Worm (Caenorhabditis elegans) whole organism, early embryonic: ENCODE data around the gene ZK328.6.

ENCODE experiments used
- B0310.2 ChIP-seq: sonication (generic microtip); optimal IDR thresholded peaks from 2 replicates; lab custom pipeline; 2016; ENCODE audit warnings: mild to moderate bottlenecking, missing genetic modification characterization, missing compliant biosample characterization
- F13C5.2 ChIP-seq: sonication (generic microtip); optimal IDR thresholded peaks from 2 replicates; lab custom pipeline; 2017; ENCODE audit warnings: mild to moderate bottlenecking, missing genetic modification characterization, inconsistent platforms, missing compliant biosample characterization
- ama-1 ChIP-seq: fragments of 150-350 bp; optimal IDR thresholded peaks from 2 replicates; lab custom pipeline; 2014
- ceh-13 ChIP-seq: fragments of 200-800 bp; sonication (Bioruptor generic); optimal IDR thresholded peaks from 2 replicates; lab custom pipeline; 2018; ENCODE audit warnings: mild to moderate bottlenecking, missing genetic modification characterization, missing compliant biosample characterization
- ceh-36 ChIP-seq: sonication (generic microtip); optimal IDR thresholded peaks from 2 replicates; lab custom pipeline; 2016; ENCODE audit warnings: missing genetic modification characterization, inconsistent platforms, missing compliant biosample characterization
- ets-7 ChIP-seq: sonication (generic microtip); optimal IDR thresholded peaks from 2 replicates; lab custom pipeline; 2016; ENCODE audit warnings: missing genotype, missing genetic modification characterization, missing compliant biosample characterization
- flt-1 ChIP-seq: fragments of 200-800 bp; sonication (Bioruptor generic); IDR thresholded peaks from 2 replicates; pipeline ENCODE4 v1.3.6; 2022; ENCODE audit warnings: missing genetic modification characterization, missing compliant biosample characterization
- hmbx-1 ChIP-seq: sonication (generic microtip); optimal IDR thresholded peaks from 2 replicates; lab custom pipeline; 2016; ENCODE audit warnings: mild to moderate bottlenecking, missing genetic modification characterization, missing compliant biosample characterization
- hmg-4 ChIP-seq: fragments of 200-800 bp; sonication (Bioruptor generic); optimal IDR thresholded peaks from 2 replicates; lab custom pipeline; 2018; ENCODE audit warnings: mild to moderate bottlenecking, missing genetic modification characterization, missing compliant biosample characterization
- hnd-1 ChIP-seq: sonication (generic microtip); optimal IDR thresholded peaks from 2 replicates; lab custom pipeline; 2016; ENCODE audit warnings: missing genetic modification characterization, missing compliant biosample characterization
- pes-1 ChIP-seq: fragments of 200-800 bp; sonication (Bioruptor generic); IDR thresholded peaks from 2 replicates; pipeline ENCODE4 v1.3.6; 2022; ENCODE audit warnings: missing genetic modification reagents, missing genetic modification characterization, missing compliant biosample characterization
- scrt-1 ChIP-seq: fragments of 200-800 bp; sonication (Bioruptor generic); IDR thresholded peaks from 2 replicates; pipeline ENCODE4 v1.3.6; 2022; ENCODE audit warnings: missing genetic modification characterization, missing compliant biosample characterization
- tbx-11 ChIP-seq: fragments of 200-800 bp; sonication (Bioruptor generic); IDR thresholded peaks from 2 replicates; pipeline ENCODE4 v1.3.6; 2022; ENCODE audit warnings: missing genetic modification characterization, missing compliant biosample characterization
- tra-4 ChIP-seq: sonication (generic microtip); optimal IDR thresholded peaks from 2 replicates; lab custom pipeline; 2017; ENCODE audit warnings: missing genetic modification characterization, missing compliant biosample characterization

ce11 chrIII:6072937-6073336 lies 42.6 kb upstream of the ZK328.6 start:
- TF ChIP-seq ama-1 (lab: Kevin White, UChicago) (no peak), flt-1 (GFP tag; lab: Robert Waterston, UW) (no peak), tbx-11 (no peak), F13C5.2 (no peak), hnd-1 (tag; lab: Kevin White, UChicago) (no peak), hmg-4 (GFP tag; lab: Kevin White, UChicago) (no peak), pes-1 (GFP tag; lab: Robert Waterston, UW) (no peak), B0310.2 (tag; lab: Kevin White, UChicago) (no peak), ceh-36 (no peak), tra-4 (tag; lab: Kevin White, UChicago) (no peak), hmbx-1 (tag; lab: Kevin White, UChicago) (no peak), ets-7 (tag; lab: Kevin White, UChicago) (no peak), scrt-1 (GFP tag; lab: Robert Waterston, UW) (no peak), ceh-13 (no peak)
